Worm (Caenorhabditis elegans) whole organism, L1 larva: Measurements from ENCODE around the gene srd-59.

Experiments
- alr-1 ChIP-seq: fragments of 200-800 bp; sonication (Bioruptor generic); optimal IDR thresholded peaks from 2 replicates; lab custom pipeline; 2018; ENCODE audit warnings: borderline replicate concordance, mild to moderate bottlenecking, missing genetic modification characterization, missing compliant biosample characterization
- ama-1 ChIP-seq: fragments of 150-350 bp; optimal IDR thresholded peaks from 2 replicates; lab custom pipeline; 2014
- ceh-82 ChIP-seq, 3 experiments: fragments of 150-350 bp in 1 of 3; sonication (generic microtip) in 2 of 3; optimal IDR thresholded peaks; 2 replicates each; lab custom pipeline; 2014 to 2017; ENCODE audit warnings: missing biosample characterization in 3 of 3, missing genetic modification characterization in 3 of 3
- nhr-76 ChIP-seq: sonication (generic microtip); optimal IDR thresholded peaks from 2 replicates; lab custom pipeline; 2017; ENCODE audit warnings: missing biosample characterization, missing genetic modification characterization
- unc-86 ChIP-seq: sonication (generic microtip); optimal IDR thresholded peaks from 2 replicates; lab custom pipeline; 2016; ENCODE audit warnings: missing genetic modification characterization, missing compliant biosample characterization
- zag-1 ChIP-seq: fragments of 150-350 bp; optimal IDR thresholded peaks from 2 replicates; lab custom pipeline; 2014; ENCODE audit warnings: missing biosample characterization, missing genetic modification characterization

DNA sequence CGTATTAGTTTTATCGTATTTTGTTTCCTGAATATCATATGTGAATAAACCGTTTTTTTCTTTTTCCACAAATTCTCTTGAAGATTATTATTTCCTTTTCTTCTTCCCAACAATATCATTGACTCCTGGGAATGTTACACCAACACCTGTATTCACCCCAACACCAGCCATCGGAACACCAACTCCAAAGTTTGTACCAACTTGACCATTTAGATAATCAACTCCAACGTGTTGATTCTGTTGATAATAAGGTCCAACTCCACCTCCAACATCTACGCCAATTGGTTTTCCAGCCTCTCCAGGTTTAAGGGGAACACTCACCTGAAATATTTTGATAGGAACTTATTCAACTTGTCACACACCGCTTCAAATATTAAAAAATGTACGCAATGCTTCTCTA is 8.1 kb upstream of the srd-59 start:
- TF ChIP-seq nhr-76 (tag; lab: Kevin White, UChicago) (no peak), ama-1 (lab: Kevin White, UChicago) (no peak), alr-1 (tag; lab: Kevin White, UChicago) (no peak), unc-86 (tag; lab: Kevin White, UChicago) (no peak), ceh-82 (tag; optimal IDR thresholded peaks at IDR 0.05; lab: Kevin White, UChicago) (no peak), zag-1 (tag; lab: Kevin White, UChicago) (no peak)
